Worm (Caenorhabditis elegans): Measurements from ENCODE around the gene msp-64.

Gene msp-64

ce11 chrII:5810230-5810629 lies at the start of gene msp-64, which contains the start of gene ZK1248.5:
Gene msp-64 (minus strand): TSS chrII:5810330.
Gene ZK1248.5 (plus strand): TSS chrII:5810514.
- no peak for TF ChIP-seq cog-1 (tag; optimal IDR thresholded peaks at IDR 0.05)
- no peak for TF ChIP-seq ztf-29 (GFP tag; IDR thresholded peaks at IDR 0.05)
- TF ChIP-seq ztf-23 (GFP tag; IDR thresholded peaks at IDR 0.05) = no peak
- no peak for TF ChIP-seq T22C8.4 (GFP tag; IDR thresholded peaks at IDR 0.05)

ce11 chrII:5858322-5858721 lies 48.2 kb upstream of the msp-64 start, which contains the start of gene F55C12.4:
Gene F55C12.4 (minus strand): TSS chrII:5858422.
- TF ChIP-seq ztf-23 (GFP tag; IDR thresholded peaks at IDR 0.05) (no peak), T22C8.4 (GFP tag; IDR thresholded peaks at IDR 0.05) (no peak), tab-1 (GFP tag; IDR thresholded peaks at IDR 0.05) (no peak), cog-1 (tag; optimal IDR thresholded peaks at IDR 0.05) (no peak), ref-1 (GFP tag; conservative IDR thresholded peaks at IDR 0.05) (no peak), flt-1 (GFP tag; IDR thresholded peaks at IDR 0.05) (no peak), ztf-29 (GFP tag; IDR thresholded peaks at IDR 0.05) (no peak), klf-2 (GFP tag; conservative IDR thresholded peaks at IDR 0.05) (no peak), med-1 (GFP tag; optimal IDR thresholded peaks at IDR 0.05; ENCODE audit: insufficient read depth) (no peak)

- TF ChIP-seq ref-1 (GFP tag; conservative IDR thresholded peaks at IDR 0.05) (no peak), T22C8.4 (GFP tag; IDR thresholded peaks at IDR 0.05) (no peak), flt-1 (GFP tag; IDR thresholded peaks at IDR 0.05) (no peak), med-1 (GFP tag; optimal IDR thresholded peaks at IDR 0.05; ENCODE audit: insufficient read depth) (no peak)
Measured at ce11 chrII:5854122-5854521, 44.0 kb upstream of the msp-64 start, which contains the start of gene H41C03.1. Gene H41C03.1 (plus strand): TSS chrII:5854422.

ce11 chrII:5853261-5853660 lies 43.1 kb upstream of the msp-64 start:
- TF ChIP-seq ztf-23 (GFP tag; IDR thresholded peaks at IDR 0.05) (no peak), ref-1 (GFP tag; conservative IDR thresholded peaks at IDR 0.05) (no peak), cog-1 (tag; optimal IDR thresholded peaks at IDR 0.05) (no peak), flt-1 (GFP tag; IDR thresholded peaks at IDR 0.05) (no peak), T22C8.4 (GFP tag; IDR thresholded peaks at IDR 0.05) (no peak), klf-2 (GFP tag; conservative IDR thresholded peaks at IDR 0.05) (no peak), ztf-29 (GFP tag; IDR thresholded peaks at IDR 0.05) (no peak), med-1 (GFP tag; optimal IDR thresholded peaks at IDR 0.05; ENCODE audit: insufficient read depth) (no peak)

ce11 chrII:5852007-5852406 lies 41.9 kb upstream of the msp-64 start, which contains the start of gene H41C03.2:
Gene H41C03.2 (minus strand): TSS chrII:5852107.
- TF ChIP-seq med-1 (GFP tag; optimal IDR thresholded peaks at IDR 0.05; ENCODE audit: insufficient read depth) = no peak
- TF ChIP-seq klf-2 (GFP tag; conservative IDR thresholded peaks at IDR 0.05) = no peak
- TF ChIP-seq ref-1 (GFP tag; conservative IDR thresholded peaks at IDR 0.05) = no peak
- no peak for TF ChIP-seq tab-1 (GFP tag; IDR thresholded peaks at IDR 0.05)
- no peak for TF ChIP-seq cog-1 (tag; optimal IDR thresholded peaks at IDR 0.05)
- no peak for TF ChIP-seq flt-1 (GFP tag; IDR thresholded peaks at IDR 0.05)
- TF ChIP-seq T22C8.4 (GFP tag; IDR thresholded peaks at IDR 0.05) = no peak
- no peak for TF ChIP-seq ztf-29 (GFP tag; IDR thresholded peaks at IDR 0.05)
- TF ChIP-seq ztf-23 (GFP tag; IDR thresholded peaks at IDR 0.05) = no peak

ce11 chrII:5846181-5846580 lies 36.1 kb upstream of the msp-64 start:
- TF ChIP-seq tab-1 (GFP tag; IDR thresholded peaks at IDR 0.05) (no peak), flt-1 (GFP tag; IDR thresholded peaks at IDR 0.05) (no peak), med-1 (GFP tag; optimal IDR thresholded peaks at IDR 0.05; ENCODE audit: insufficient read depth) (no peak), ztf-29 (GFP tag; IDR thresholded peaks at IDR 0.05) (no peak), cog-1 (tag; optimal IDR thresholded peaks at IDR 0.05) (no peak), T22C8.4 (GFP tag; IDR thresholded peaks at IDR 0.05) (no peak), ref-1 (GFP tag; conservative IDR thresholded peaks at IDR 0.05) (no peak), klf-2 (GFP tag; conservative IDR thresholded peaks at IDR 0.05) (no peak), ztf-23 (GFP tag; IDR thresholded peaks at IDR 0.05) (no peak)

ce11 chrII:5845441-5845840 lies 35.3 kb upstream of the msp-64 start, which contains the start of the genes ZK1248.17 and H41C03.3:
Gene ZK1248.17 (minus strand): TSS chrII:5845541.
Gene H41C03.3 (plus strand): TSS chrII:5845777.
- TF ChIP-seq ztf-23 (GFP tag; IDR thresholded peaks at IDR 0.05) (no peak), med-1 (GFP tag; optimal IDR thresholded peaks at IDR 0.05; ENCODE audit: insufficient read depth) (no peak), T22C8.4 (GFP tag; IDR thresholded peaks at IDR 0.05) (no peak), ref-1 (GFP tag; conservative IDR thresholded peaks at IDR 0.05) (no peak), ztf-29 (GFP tag; IDR thresholded peaks at IDR 0.05) (no peak), tab-1 (GFP tag; IDR thresholded peaks at IDR 0.05) (no peak), klf-2 (GFP tag; conservative IDR thresholded peaks at IDR 0.05) (no peak), flt-1 (GFP tag; IDR thresholded peaks at IDR 0.05) (no peak), cog-1 (tag; optimal IDR thresholded peaks at IDR 0.05) (no peak)

- TF ChIP-seq tab-1 (GFP tag; IDR thresholded peaks at IDR 0.05) (peak; percentile 61; the same call in 1 of the 2 replicates), ztf-29 (GFP tag; IDR thresholded peaks at IDR 0.05) (peak; percentile 83), flt-1 (GFP tag; IDR thresholded peaks at IDR 0.05) (peak; percentile 90), med-1 (GFP tag; optimal IDR thresholded peaks at IDR 0.05; ENCODE audit: insufficient read depth) (peak; percentile 34), klf-2 (GFP tag; conservative IDR thresholded peaks at IDR 0.05) (peak; percentile 53; the same call in 1 of the 2 replicates), ztf-23 (GFP tag; IDR thresholded peaks at IDR 0.05) (peak; percentile 90), T22C8.4 (GFP tag; IDR thresholded peaks at IDR 0.05) (peak; percentile 74; the same call in 1 of the 2 replicates), cog-1 (tag; optimal IDR thresholded peaks at IDR 0.05) (peak; percentile 99), ref-1 (GFP tag; conservative IDR thresholded peaks at IDR 0.05) (no peak)
Measured at ce11 chrII:5844694-5845129, 34.6 kb upstream of the msp-64 start.

- TF ChIP-seq tab-1 (GFP tag; IDR thresholded peaks at IDR 0.05) = no peak
- TF ChIP-seq T22C8.4 (GFP tag; IDR thresholded peaks at IDR 0.05) = no peak
- no peak for TF ChIP-seq flt-1 (GFP tag; IDR thresholded peaks at IDR 0.05)
- TF ChIP-seq ztf-23 (GFP tag; IDR thresholded peaks at IDR 0.05) = no peak
- TF ChIP-seq med-1 (GFP tag; optimal IDR thresholded peaks at IDR 0.05; ENCODE audit: insufficient read depth) = no peak
- TF ChIP-seq ref-1 (GFP tag; conservative IDR thresholded peaks at IDR 0.05) = no peak
- TF ChIP-seq klf-2 (GFP tag; conservative IDR thresholded peaks at IDR 0.05) = no peak
- TF ChIP-seq cog-1 (tag; optimal IDR thresholded peaks at IDR 0.05) = no peak
- no peak for TF ChIP-seq ztf-29 (GFP tag; IDR thresholded peaks at IDR 0.05)
Measured at ce11 chrII:5841866-5842265, 31.7 kb upstream of the msp-64 start, which contains the start of gene nep-25. Gene nep-25 (plus strand): TSS chrII:5842240.
